Worm (Caenorhabditis elegans): ENCODE measurements around the gene nas-23.

nas-23 gene

DNA sequence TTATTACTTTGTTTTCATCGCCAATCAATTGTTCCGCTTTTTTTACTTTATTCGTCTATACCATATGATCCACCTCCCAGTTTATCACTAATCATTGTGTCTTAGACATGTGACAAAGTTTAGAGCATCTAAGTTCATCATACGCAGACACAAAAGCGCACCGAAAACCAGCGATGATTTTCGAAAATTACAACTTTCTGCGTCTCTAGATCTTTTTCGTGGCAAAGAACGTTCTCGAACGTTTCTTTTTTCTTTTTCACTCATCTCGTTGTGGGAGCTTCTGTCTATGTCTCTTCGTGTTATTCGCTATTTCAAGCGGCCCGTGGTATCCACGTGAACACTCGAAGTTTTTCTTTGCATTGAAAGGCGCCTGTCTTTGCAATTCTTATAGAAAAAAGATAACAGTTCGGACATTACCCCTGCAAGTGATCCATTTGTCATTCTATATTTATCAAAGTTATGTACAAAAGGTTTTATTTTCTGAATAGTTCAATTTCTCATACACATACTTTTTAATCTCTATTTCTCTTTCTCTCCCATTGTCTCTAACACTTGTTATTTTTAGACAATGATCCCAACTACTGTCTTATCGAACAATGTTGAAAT, 35.7 kb upstream of the nas-23 start, which contains the start of gene ZK1290.5 (continued):
- TF ChIP-seq tra-1 (GFP tag; IDR thresholded peaks at IDR 0.05) = peak; percentile 96
- TF ChIP-seq mxl-2 (GFP tag; conservative IDR thresholded peaks at IDR 0.05) = peak; percentile 98
- peak; percentile 37 for TF ChIP-seq ztf-7 (tag; optimal IDR thresholded peaks at IDR 0.05)
- TF ChIP-seq hlh-30 (tag; optimal IDR thresholded peaks at IDR 0.05; ENCODE audit: insufficient read depth) = peak; percentile 97
- no peak for TF ChIP-seq nhr-6 (tag; optimal IDR thresholded peaks at IDR 0.05)
- peak; percentile 56 for TF ChIP-seq mes-2 (tag; optimal IDR thresholded peaks at IDR 0.05; ENCODE audit: poor library complexity, severe bottlenecking)
- TF ChIP-seq madf-5 (GFP tag; IDR thresholded peaks at IDR 0.05) = no peak
- peak; percentile 90 for TF ChIP-seq nhr-102 (tag; optimal IDR thresholded peaks at IDR 0.05)
- no peak for TF ChIP-seq vab-7 (GFP tag; IDR thresholded peaks at IDR 0.05)
- TF ChIP-seq Y105C5A.15 (GFP tag; IDR thresholded peaks at IDR 0.05) = no peak
- no peak for TF ChIP-seq lin-38 (GFP tag; IDR thresholded peaks at IDR 0.05)
- no peak for TF ChIP-seq R02D3.7 (tag; optimal IDR thresholded peaks at IDR 0.05)
- peak; percentile 71 for TF ChIP-seq T26A8.4 (GFP tag; IDR thresholded peaks at IDR 0.05)
- no peak for TF ChIP-seq sdz-12 (GFP tag; optimal IDR thresholded peaks at IDR 0.05)
- TF ChIP-seq pqm-1 (tag; optimal IDR thresholded peaks at IDR 0.05) = peak; percentile 3
- no peak for TF ChIP-seq snpc-4 (tag; optimal IDR thresholded peaks at IDR 0.05)
- no peak for TF ChIP-seq nhr-42 (GFP tag; IDR thresholded peaks at IDR 0.05)
- TF ChIP-seq ceh-82 (tag; optimal IDR thresholded peaks at IDR 0.05) = no peak
- peak; percentile 26; the same call in 1 of the 2 replicates for TF ChIP-seq saeg-2 (GFP tag; IDR thresholded peaks at IDR 0.05)
- TF ChIP-seq lin-1 (GFP tag; IDR thresholded peaks at IDR 0.05) = peak; percentile 87
- no peak for TF ChIP-seq ceh-62 (tag; optimal IDR thresholded peaks at IDR 0.05)
- no peak for TF ChIP-seq egl-27 (tag; optimal IDR thresholded peaks at IDR 0.05)

DNA sequence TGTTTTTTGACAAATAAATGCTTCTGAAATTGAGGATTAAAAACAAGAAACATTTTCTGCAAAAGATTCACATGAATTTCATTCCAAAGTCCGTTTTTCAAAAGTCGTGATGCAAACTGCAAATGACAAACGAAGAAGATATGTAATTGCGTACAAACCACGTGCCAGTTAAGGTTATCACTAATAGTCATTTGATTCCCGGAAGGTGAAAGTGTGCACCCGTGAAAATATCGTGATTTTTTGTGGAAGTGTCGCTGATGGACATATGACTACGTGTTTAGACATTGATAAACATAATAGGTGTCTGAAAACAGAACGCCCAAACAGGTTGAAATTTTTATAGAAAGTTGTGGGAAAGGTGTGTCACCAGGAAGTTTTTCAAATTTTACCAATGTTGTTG, 34.7 kb upstream of the nas-23 start:
- TF ChIP-seq mes-2 (tag; optimal IDR thresholded peaks at IDR 0.05; ENCODE audit: poor library complexity, severe bottlenecking) = no peak
- no peak for TF ChIP-seq lin-15B (tag; optimal IDR thresholded peaks at IDR 0.05)
- TF ChIP-seq nhr-42 (GFP tag; IDR thresholded peaks at IDR 0.05) = no peak
- no peak for TF ChIP-seq egl-27 (tag; optimal IDR thresholded peaks at IDR 0.05)
- TF ChIP-seq ces-1 (GFP tag; optimal IDR thresholded peaks at IDR 0.05) = no peak
- no peak for TF ChIP-seq nhr-76 (tag; optimal IDR thresholded peaks at IDR 0.05)
- TF ChIP-seq set-16 (GFP tag; IDR thresholded peaks at IDR 0.05) = no peak
- no peak for TF ChIP-seq daf-12 (tag; optimal IDR thresholded peaks at IDR 0.05)
- no peak for TF ChIP-seq lin-29 (GFP tag; IDR thresholded peaks at IDR 0.05)
- peak; percentile 64; the same call in 1 of the 2 replicates for TF ChIP-seq zfp-3 (GFP tag; conservative IDR thresholded peaks at IDR 0.05)
- no peak for TF ChIP-seq attf-4 (tag; optimal IDR thresholded peaks at IDR 0.05)
- TF ChIP-seq nhr-10 (tag; optimal IDR thresholded peaks at IDR 0.05) = no peak
- TF ChIP-seq zfp-2 (tag; optimal IDR thresholded peaks at IDR 0.05) = no peak
- peak; percentile 94 for TF ChIP-seq nhr-48 (tag; optimal IDR thresholded peaks at IDR 0.05)
- peak; percentile 52 for TF ChIP-seq nhr-77 (tag; optimal IDR thresholded peaks at IDR 0.05)
- no peak for TF ChIP-seq ceh-62 (tag; optimal IDR thresholded peaks at IDR 0.05)
- no peak for TF ChIP-seq fos-1 (tag; optimal IDR thresholded peaks at IDR 0.05)
- no peak for TF ChIP-seq mep-1 (tag; optimal IDR thresholded peaks at IDR 0.05)
- TF ChIP-seq ctbp-1 (GFP tag; IDR thresholded peaks at IDR 0.05) = no peak
- peak; percentile 74 for TF ChIP-seq nhr-28 (tag; optimal IDR thresholded peaks at IDR 0.05)
- TF ChIP-seq nhr-237 (tag; optimal IDR thresholded peaks at IDR 0.05) = no peak
- no peak for TF ChIP-seq egl-43 (GFP tag; IDR thresholded peaks at IDR 0.05)
- TF ChIP-seq nhr-25 (tag; optimal IDR thresholded peaks at IDR 0.05; ENCODE audit: borderline replicate concordance, insufficient read depth) = no peak
- TF ChIP-seq lin-13 (GFP tag; optimal IDR thresholded peaks at IDR 0.05) = no peak
- TF ChIP-seq arid-1 (GFP tag; conservative IDR thresholded peaks at IDR 0.05) = no peak
- no peak for TF ChIP-seq fkh-10 (GFP tag; optimal IDR thresholded peaks at IDR 0.05)
- no peak for TF ChIP-seq ceh-82 (tag; optimal IDR thresholded peaks at IDR 0.05)
- no peak for TF ChIP-seq daf-19 (GFP tag; conservative IDR thresholded peaks at IDR 0.05)
- TF ChIP-seq lin-38 (GFP tag; IDR thresholded peaks at IDR 0.05) = no peak
- TF ChIP-seq F10B5.3 (tag; optimal IDR thresholded peaks at IDR 0.05) = no peak
- no peak for TF ChIP-seq daf-8 (GFP tag; IDR thresholded peaks at IDR 0.05)
- no peak for TF ChIP-seq T26A8.4 (GFP tag; IDR thresholded peaks at IDR 0.05)
- TF ChIP-seq Y105C5A.15 (GFP tag; IDR thresholded peaks at IDR 0.05) = no peak
- peak; percentile 93 for TF ChIP-seq dve-1 (tag; optimal IDR thresholded peaks at IDR 0.05; ENCODE audit: insufficient read depth)
- no peak for TF ChIP-seq F37D6.2 (tag; optimal IDR thresholded peaks at IDR 0.05)
- TF ChIP-seq lin-39 (tag; optimal IDR thresholded peaks at IDR 0.05) = no peak
